Worm (Caenorhabditis elegans): ENCODE results near the gene T22B7.22.

Gene T22B7.22

ce11 chrX:5689077-5689476, 29.3 kb downstream of the T22B7.22 start:
- TF ChIP-seq nhr-11 (tag; optimal IDR thresholded peaks at IDR 0.05), result no peak
- TF ChIP-seq snpc-4 (tag; optimal IDR thresholded peaks at IDR 0.05), result no peak
- no peak for TF ChIP-seq egl-27 (tag; optimal IDR thresholded peaks at IDR 0.05)
- no peak for TF ChIP-seq unc-39 (tag; optimal IDR thresholded peaks at IDR 0.05)
- TF ChIP-seq ceh-9 (tag; optimal IDR thresholded peaks at IDR 0.05), result no peak
- no peak for TF ChIP-seq ceh-16 (tag; optimal IDR thresholded peaks at IDR 0.05)
- TF ChIP-seq lin-15B (tag; optimal IDR thresholded peaks at IDR 0.05), result no peak
- TF ChIP-seq nhr-77 (tag; optimal IDR thresholded peaks at IDR 0.05), result no peak

ce11 chrX:5692099-5692498, 32.3 kb downstream of the T22B7.22 start, which contains the start of gene W01C8.1:
Gene W01C8.1 (plus strand): TSS chrX:5692399.
- TF ChIP-seq mml-1 (tag; optimal IDR thresholded peaks at IDR 0.05) (no peak), pqm-1 (tag; optimal IDR thresholded peaks at IDR 0.05) (no peak), daf-12 (tag; optimal IDR thresholded peaks at IDR 0.05) (no peak), ceh-16 (tag; optimal IDR thresholded peaks at IDR 0.05) (no peak), elt-1 (tag; optimal IDR thresholded peaks at IDR 0.05) (no peak), ztf-11 (tag; optimal IDR thresholded peaks at IDR 0.05) (no peak), ceh-28 (tag; optimal IDR thresholded peaks at IDR 0.05) (no peak), nhr-12 (tag; optimal IDR thresholded peaks at IDR 0.05) (no peak), nhr-43 (tag; optimal IDR thresholded peaks at IDR 0.05; ENCODE audit: poor library complexity, severe bottlenecking) (no peak), nhr-28 (tag; optimal IDR thresholded peaks at IDR 0.05) (no peak), nhr-23 (tag; optimal IDR thresholded peaks at IDR 0.05) (no peak), ZK546.5 (tag; optimal IDR thresholded peaks at IDR 0.05) (no peak), eor-1 (tag; optimal IDR thresholded peaks at IDR 0.05) (no peak), elt-2 (tag; optimal IDR thresholded peaks at IDR 0.05) (no peak)

DNA sequence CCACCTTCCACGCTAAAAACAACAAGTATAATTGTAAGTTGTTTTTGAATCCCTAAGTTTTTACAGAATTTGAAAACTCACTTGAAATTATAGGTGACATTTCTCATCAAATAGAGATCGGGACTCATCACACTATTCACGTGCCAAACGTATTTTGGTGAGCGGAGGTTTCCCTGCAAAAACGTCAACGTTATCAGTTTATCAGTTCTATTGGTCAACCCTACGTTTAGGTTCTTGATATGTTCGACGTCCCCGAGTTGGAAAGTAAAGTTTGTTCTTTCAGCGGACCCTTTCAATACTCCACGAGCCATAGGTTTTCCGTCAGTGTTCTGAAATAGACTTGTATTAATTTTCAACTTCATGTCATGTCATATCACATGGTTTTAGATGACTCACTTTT, 35.6 kb downstream of the T22B7.22 start:
- peak; percentile 44 for TF ChIP-seq elt-2 (tag; optimal IDR thresholded peaks at IDR 0.05)
- no peak for TF ChIP-seq aly-2 (tag; optimal IDR thresholded peaks at IDR 0.05)
- peak; percentile 5 for TF ChIP-seq nhr-23 (tag; optimal IDR thresholded peaks at IDR 0.05)
- peak; percentile 23 for TF ChIP-seq pqm-1 (tag; optimal IDR thresholded peaks at IDR 0.05)

DNA sequence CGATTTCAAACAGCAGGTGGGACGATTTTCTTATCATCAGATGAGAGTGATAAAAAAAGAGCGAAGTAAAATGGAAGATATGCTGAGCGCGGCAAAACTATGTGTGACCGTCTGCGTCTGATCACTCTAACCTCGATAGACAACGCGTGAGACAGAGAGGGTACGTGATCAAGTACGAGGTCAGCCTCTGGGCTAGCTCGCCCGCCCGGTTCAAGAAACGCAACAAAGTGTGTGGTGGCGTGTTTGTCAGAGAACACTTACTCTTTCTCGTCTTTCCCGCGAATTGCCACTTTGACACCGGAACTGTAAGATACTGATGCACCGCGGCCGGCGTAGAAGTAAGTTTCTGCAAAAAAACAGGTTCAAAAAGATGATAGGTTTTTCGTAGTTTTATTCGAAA, 36.4 kb downstream of the T22B7.22 start:
- TF ChIP-seq R02D3.7 (tag; optimal IDR thresholded peaks at IDR 0.05) (no peak), mdl-1 (tag; optimal IDR thresholded peaks at IDR 0.05) (peak; percentile 66), skn-1 (tag; optimal IDR thresholded peaks at IDR 0.05) (no peak), nhr-12 (tag; optimal IDR thresholded peaks at IDR 0.05) (no peak), ZK546.5 (tag; optimal IDR thresholded peaks at IDR 0.05) (no peak), eor-1 (tag; optimal IDR thresholded peaks at IDR 0.05) (no peak), fos-1 (tag; optimal IDR thresholded peaks at IDR 0.05) (no peak), ztf-11 (tag; optimal IDR thresholded peaks at IDR 0.05) (no peak), nhr-237 (tag; optimal IDR thresholded peaks at IDR 0.05) (no peak), ceh-9 (tag; optimal IDR thresholded peaks at IDR 0.05) (no peak), unc-39 (tag; optimal IDR thresholded peaks at IDR 0.05) (no peak), nhr-76 (tag; optimal IDR thresholded peaks at IDR 0.05) (no peak), nfya-1 (tag; optimal IDR thresholded peaks at IDR 0.05; ENCODE audit: insufficient read depth) (peak; percentile 13), unc-62 (GFP tag; optimal IDR thresholded peaks at IDR 0.05) (peak; percentile 23), ceh-28 (tag; optimal IDR thresholded peaks at IDR 0.05) (peak; percentile 35), nhr-25 (tag; optimal IDR thresholded peaks at IDR 0.05) (peak; percentile 45), nhr-11 (tag; optimal IDR thresholded peaks at IDR 0.05) (no peak), daf-12 (tag; optimal IDR thresholded peaks at IDR 0.05) (no peak), pqm-1 (tag; optimal IDR thresholded peaks at IDR 0.05) (peak; percentile 60), lsy-12 (tag; optimal IDR thresholded peaks at IDR 0.05) (no peak), ama-1 (optimal IDR thresholded peaks at IDR 0.05) (no peak), nhr-28 (tag; optimal IDR thresholded peaks at IDR 0.05) (no peak), lin-15B (tag; optimal IDR thresholded peaks at IDR 0.05) (no peak), elt-2 (tag; optimal IDR thresholded peaks at IDR 0.05) (peak; percentile 89), nhr-67 (tag; optimal IDR thresholded peaks at IDR 0.05) (no peak), snpc-4 (tag; optimal IDR thresholded peaks at IDR 0.05) (no peak), nhr-23 (tag; optimal IDR thresholded peaks at IDR 0.05) (peak; percentile 67), pha-4 (tag; optimal IDR thresholded peaks at IDR 0.05) (peak; percentile 49), lin-39 (tag; optimal IDR thresholded peaks at IDR 0.05) (peak; percentile 28), egl-27 (tag; optimal IDR thresholded peaks at IDR 0.05) (peak; percentile 18), elt-3 (tag; optimal IDR thresholded peaks at IDR 0.05) (no peak), aly-2 (tag; optimal IDR thresholded peaks at IDR 0.05) (no peak), egl-5 (tag; optimal IDR thresholded peaks at IDR 0.05) (no peak), jun-1 (tag; optimal IDR thresholded peaks at IDR 0.05) (peak; percentile 80), hmg-11 (tag; optimal IDR thresholded peaks at IDR 0.05) (no peak), ztf-4 (tag; optimal IDR thresholded peaks at IDR 0.05) (no peak), ceh-82 (tag; optimal IDR thresholded peaks at IDR 0.05) (no peak), nhr-43 (tag; optimal IDR thresholded peaks at IDR 0.05; ENCODE audit: poor library complexity, severe bottlenecking) (peak; percentile 48), mml-1 (tag; optimal IDR thresholded peaks at IDR 0.05) (no peak), fkh-10 (GFP tag; optimal IDR thresholded peaks at IDR 0.05) (no peak), zag-1 (tag; optimal IDR thresholded peaks at IDR 0.05) (no peak), tbx-2 (tag; optimal IDR thresholded peaks at IDR 0.05) (no peak), sea-2 (GFP tag; optimal IDR thresholded peaks at IDR 0.05) (no peak)
